Worm (Caenorhabditis elegans) whole organism, L4 larva: Measurements from ENCODE around the gene F53G2.1.

Experiments
- D1046.2 ChIP-seq: fragments of 200-800 bp; sonication (Bioruptor generic); IDR thresholded peaks from 2 replicates; pipeline ENCODE4 v1.3.6; 2022; ENCODE audit warnings: missing genetic modification characterization, missing compliant biosample characterization
- F10B5.3 ChIP-seq: sonication (generic microtip); optimal IDR thresholded peaks from 2 replicates; lab custom pipeline; 2016; ENCODE audit warnings: mild to moderate bottlenecking, missing genetic modification characterization, missing compliant biosample characterization
- F26F4.8 ChIP-seq: fragments of 200-800 bp; sonication (Bioruptor generic); conservative IDR thresholded peaks from 2 replicates; pipeline ENCODE4 v1.3.6; 2022; ENCODE audit warnings: missing genetic modification characterization, missing compliant biosample characterization
- R02D3.7 ChIP-seq: fragments of 150-350 bp; sonication (generic microtip); optimal IDR thresholded peaks from 3 replicates; lab custom pipeline; 2014; ENCODE audit warnings: missing biosample characterization, missing genetic modification characterization
- Y105C5A.15 ChIP-seq: fragments of 200-800 bp; sonication (Bioruptor generic); IDR thresholded peaks from 2 replicates; pipeline ENCODE4 v1.3.6; 2022; ENCODE audit warnings: missing genetic modification characterization, missing compliant biosample characterization
- ZK546.5 ChIP-seq, 2 experiments: sonication (generic microtip); optimal IDR thresholded peaks; 2 replicates each; lab custom pipeline; 2017; ENCODE audit warnings: missing biosample characterization in 2 of 2, missing genetic modification characterization in 2 of 2
- ama-1 ChIP-seq: fragments of 150-350 bp; optimal IDR thresholded peaks from 2 replicates; lab custom pipeline; 2014; ENCODE audit warnings: inconsistent platforms, mixed read lengths
- arid-1 ChIP-seq: fragments of 200-800 bp; sonication (Bioruptor generic); conservative IDR thresholded peaks from 2 replicates; pipeline ENCODE4 v1.3.6; 2022; ENCODE audit warnings: missing genetic modification reagents, missing genetic modification characterization, missing compliant biosample characterization
- cey-2 ChIP-seq: sonication (generic microtip); optimal IDR thresholded peaks from 3 replicates; lab custom pipeline; 2017; ENCODE audit warnings: missing genetic modification characterization, mild to moderate bottlenecking, missing compliant biosample characterization, antibody characterized with exemption, borderline replicate concordance; ENCODE audit not compliant: insufficient read depth
- daf-16 ChIP-seq, 3 experiments: sonication (generic microtip); optimal IDR thresholded peaks; 2 replicates each; lab custom pipeline; 2016 to 2017; ENCODE audit warnings: missing genetic modification characterization in 3 of 3, missing genetic modification reagents in 3 of 3, mild to moderate bottlenecking in 2 of 3, missing compliant biosample characterization in 2 of 3, missing biosample characterization in 1 of 3, moderate library complexity in 1 of 3
- daf-8 ChIP-seq: fragments of 200-800 bp; sonication (Bioruptor generic); IDR thresholded peaks from 2 replicates; pipeline ENCODE4 v1.3.6; 2022; ENCODE audit warnings: missing genetic modification characterization, missing compliant biosample characterization
- dmd-6 ChIP-seq: fragments of 200-800 bp; sonication (Bioruptor generic); IDR thresholded peaks from 2 replicates; pipeline ENCODE4 v1.3.6; 2022; ENCODE audit warnings: missing genetic modification reagents, missing genetic modification characterization, missing compliant biosample characterization
- dmd-8 ChIP-seq: fragments of 200-800 bp; sonication (Bioruptor generic); IDR thresholded peaks from 2 replicates; pipeline ENCODE4 v1.3.6; 2022; ENCODE audit warnings: missing genetic modification characterization, missing compliant biosample characterization
- duxl-1 ChIP-seq: sonication (generic microtip); optimal IDR thresholded peaks from 2 replicates; lab custom pipeline; 2016; ENCODE audit warnings: mild to moderate bottlenecking, missing genetic modification characterization, moderate library complexity, missing compliant biosample characterization; ENCODE audit not compliant: poor library complexity
- dve-1 ChIP-seq: sonication (generic microtip); optimal IDR thresholded peaks from 2 replicates; lab custom pipeline; 2017; ENCODE audit warnings: antibody characterized with exemption, mild to moderate bottlenecking, missing genetic modification characterization, missing compliant biosample characterization; ENCODE audit not compliant: insufficient read depth
- egl-27 ChIP-seq: sonication (generic microtip); optimal IDR thresholded peaks from 3 replicates; lab custom pipeline; 2017; ENCODE audit warnings: missing biosample characterization, missing genetic modification reagents, missing genetic modification characterization
- fkh-10 ChIP-seq: fragments of 150-350 bp; optimal IDR thresholded peaks from 2 replicates; lab custom pipeline; 2014; ENCODE audit warnings: missing biosample characterization, missing genetic modification reagents, missing genetic modification characterization
- fos-1 ChIP-seq: fragments of 150-350 bp; optimal IDR thresholded peaks from 2 replicates; lab custom pipeline; 2014; ENCODE audit warnings: missing biosample characterization, missing genetic modification characterization
- hif-1 ChIP-seq, 2 experiments: sonication (generic microtip); optimal IDR thresholded peaks; 2 replicates each; lab custom pipeline; 2016 to 2017; ENCODE audit warnings: missing compliant biosample characterization in 2 of 2, missing genetic modification characterization in 2 of 2, missing genetic modification reagents in 2 of 2, missing genotype in 2 of 2, mild to moderate bottlenecking in 1 of 2
- hlh-11 ChIP-seq: fragments of 200-800 bp; sonication (Bioruptor generic); optimal IDR thresholded peaks from 2 replicates; lab custom pipeline; 2018; ENCODE audit warnings: mild to moderate bottlenecking, missing genetic modification characterization, missing compliant biosample characterization
- hlh-30 ChIP-seq: sonication (generic microtip); optimal IDR thresholded peaks from 2 replicates; lab custom pipeline; 2017; ENCODE audit warnings: antibody characterized with exemption, mild to moderate bottlenecking, missing genetic modification characterization, missing compliant biosample characterization; ENCODE audit not compliant: insufficient read depth
- hmg-1.1 ChIP-seq: fragments of 200-800 bp; sonication (Bioruptor generic); IDR thresholded peaks from 2 replicates; pipeline ENCODE4 v1.3.6; 2022; ENCODE audit warnings: missing genetic modification reagents, missing genetic modification characterization, missing compliant biosample characterization
- lim-7 ChIP-seq: fragments of 200-800 bp; sonication (Bioruptor generic); IDR thresholded peaks from 2 replicates; pipeline ENCODE4 v1.3.6; 2022; ENCODE audit warnings: missing genetic modification characterization, missing compliant biosample characterization
- lsy-2 ChIP-seq, 2 experiments: fragments of 150-350 bp in 1 of 2; sonication (generic microtip) in 1 of 2; optimal IDR thresholded peaks; 2 replicates each; lab custom pipeline; 2014 to 2017; ENCODE audit warnings: missing biosample characterization in 2 of 2, missing genetic modification characterization in 2 of 2
- madf-9 ChIP-seq: fragments of 200-800 bp; sonication (Bioruptor generic); conservative IDR thresholded peaks from 2 replicates; pipeline ENCODE4 v1.3.6; 2022; ENCODE audit warnings: missing genetic modification reagents, missing genetic modification characterization, missing compliant biosample characterization
- mep-1 ChIP-seq: fragments of 150-350 bp; sonication (generic microtip); optimal IDR thresholded peaks from 3 replicates; lab custom pipeline; 2014; ENCODE audit warnings: missing biosample characterization, missing genetic modification characterization
- mes-2 ChIP-seq: sonication (generic microtip); optimal IDR thresholded peaks from 2 replicates; lab custom pipeline; 2016; ENCODE audit warnings: missing genotype, mild to moderate bottlenecking, missing genetic modification characterization, missing compliant biosample characterization; ENCODE audit not compliant: poor library complexity, severe bottlenecking
- nhr-102 ChIP-seq: sonication (generic microtip); optimal IDR thresholded peaks from 2 replicates; lab custom pipeline; 2016; ENCODE audit warnings: mild to moderate bottlenecking, missing genetic modification characterization, moderate library complexity, missing compliant biosample characterization
- nhr-11 ChIP-seq: fragments of 150-350 bp; optimal IDR thresholded peaks from 2 replicates; lab custom pipeline; 2014; ENCODE audit warnings: missing biosample characterization, missing genetic modification characterization
- nhr-111 ChIP-seq: fragments of 200-800 bp; sonication (Bioruptor generic); optimal IDR thresholded peaks from 2 replicates; lab custom pipeline; 2018; ENCODE audit warnings: mild to moderate bottlenecking, missing genetic modification characterization, missing compliant biosample characterization
- nhr-41 ChIP-seq: fragments of 200-800 bp; sonication (Bioruptor generic); IDR thresholded peaks from 2 replicates; pipeline ENCODE4 v1.3.6; 2022; ENCODE audit warnings: missing genetic modification reagents, missing genetic modification characterization, missing compliant biosample characterization
- nhr-48 ChIP-seq: sonication (generic microtip); optimal IDR thresholded peaks from 2 replicates; lab custom pipeline; 2016; ENCODE audit warnings: mild to moderate bottlenecking, missing genetic modification characterization, missing compliant biosample characterization
- nhr-76 ChIP-seq: fragments of 150-350 bp; optimal IDR thresholded peaks from 2 replicates; lab custom pipeline; 2014; ENCODE audit warnings: missing biosample characterization, missing genetic modification characterization
- spr-1 ChIP-seq: sonication (generic microtip); optimal IDR thresholded peaks from 2 replicates; lab custom pipeline; 2016; ENCODE audit warnings: mild to moderate bottlenecking, missing genetic modification characterization, missing compliant biosample characterization
- tag-97 ChIP-seq: fragments of 200-800 bp; sonication (Bioruptor generic); IDR thresholded peaks from 2 replicates; pipeline ENCODE4 v1.3.6; 2022; ENCODE audit warnings: missing genetic modification characterization, missing compliant biosample characterization
- zfp-3 ChIP-seq: fragments of 200-800 bp; sonication (Bioruptor generic); conservative IDR thresholded peaks from 2 replicates; pipeline ENCODE4 v1.3.6; 2022; ENCODE audit warnings: missing genetic modification reagents, missing genetic modification characterization, missing compliant biosample characterization
- zip-2 ChIP-seq: fragments of 150-350 bp; optimal IDR thresholded peaks from 2 replicates; lab custom pipeline; 2014; ENCODE audit warnings: missing biosample characterization, missing genetic modification characterization
- ztf-7 ChIP-seq: fragments of 150-350 bp; optimal IDR thresholded peaks from 2 replicates; lab custom pipeline; 2014; ENCODE audit warnings: missing biosample characterization, missing genetic modification characterization

The F53G2.1 gene

ce11 chrII:2488386-2488785, at the start of gene F53G2.1:
TSS of gene F53G2.1 (plus strand) at chrII:2488686.
- TF ChIP-seq madf-9 (GFP tag; lab: Robert Waterston, UW) (no peak), R02D3.7 (tag; lab: Kevin White, UChicago) (no peak), nhr-76 (tag; lab: Kevin White, UChicago) (no peak), nhr-41 (GFP tag; lab: Robert Waterston, UW) (no peak), fkh-10 (no peak)

- TF ChIP-seq D1046.2, result no peak
- TF ChIP-seq nhr-48 (tag; lab: Kevin White, UChicago), result no peak
- TF ChIP-seq tag-97 (GFP tag; lab: Robert Waterston, UW), result no peak
- no peak for TF ChIP-seq hif-1 (tag; optimal IDR thresholded peaks at IDR 0.05; lab: Kevin White, UChicago)
- TF ChIP-seq mes-2 (tag; lab: Kevin White, UChicago), result no peak
- TF ChIP-seq nhr-111, result no peak
- no peak for TF ChIP-seq F10B5.3 (tag; lab: Kevin White, UChicago)
- TF ChIP-seq dmd-8 (GFP tag; lab: Robert Waterston, UW), result no peak
- no peak for TF ChIP-seq lim-7 (GFP tag; lab: Robert Waterston, UW)
- TF ChIP-seq mep-1, result no peak
- TF ChIP-seq duxl-1 (tag; lab: Kevin White, UChicago), result no peak
- no peak for TF ChIP-seq ama-1
- no peak for TF ChIP-seq arid-1
- TF ChIP-seq daf-8, result no peak
These were observed 49.5 kb upstream of the F53G2.1 start for ce11 chrII:2438944-2439343.

ce11 chrII:2440312-2440711, 48.2 kb upstream of the F53G2.1 start:
- TF ChIP-seq ZK546.5 (tag; optimal IDR thresholded peaks at IDR 0.05; lab: Kevin White, UChicago) (no peak), egl-27 (tag; lab: Kevin White, UChicago) (no peak), fos-1 (no peak), dmd-6 (GFP tag; lab: Robert Waterston, UW) (no peak), zip-2 (tag; lab: Kevin White, UChicago) (no peak), madf-9 (GFP tag; lab: Robert Waterston, UW) (no peak)

ce11 chrII:2442243-2442642, 46.2 kb upstream of the F53G2.1 start:
- TF ChIP-seq lsy-2 (tag; optimal IDR thresholded peaks at IDR 0.05; lab: Kevin White, UChicago) (peak in 1 of 2 experiments; percentile 10), nhr-102 (tag; lab: Kevin White, UChicago) (no peak), egl-27 (tag; lab: Kevin White, UChicago) (no peak), daf-16 (GFP tag; optimal IDR thresholded peaks at IDR 0.05; lab: Kevin White, UChicago) (no peak), daf-16 (tag; optimal IDR thresholded peaks at IDR 0.05; lab: Kevin White, UChicago) (peak; percentile 26), cey-2 (tag; lab: Kevin White, UChicago) (no peak), ztf-7 (tag; lab: Kevin White, UChicago) (no peak), dmd-6 (GFP tag; lab: Robert Waterston, UW) (peak; percentile 26; the same call in 1 of the 2 replicates), Y105C5A.15 (GFP tag; lab: Robert Waterston, UW) (no peak), dve-1 (peak; percentile 33), arid-1 (no peak), hlh-11 (peak; percentile 42), D1046.2 (no peak), mep-1 (peak; percentile 42), zfp-3 (GFP tag; lab: Robert Waterston, UW) (no peak), mes-2 (tag; lab: Kevin White, UChicago) (peak; percentile 46), nhr-11 (no peak), spr-1 (tag; lab: Kevin White, UChicago) (no peak), hlh-30 (peak; percentile 20), F26F4.8 (GFP tag; lab: Robert Waterston, UW) (no peak), ZK546.5 (tag; optimal IDR thresholded peaks at IDR 0.05; lab: Kevin White, UChicago) (no peak), R02D3.7 (tag; lab: Kevin White, UChicago) (no peak), hmg-1.1 (no peak)
